Worm (Caenorhabditis elegans) whole organism, L2 larva: Measurements from ENCODE around the gene B0244.5.

Experiments
- C34F6.9 ChIP-seq: fragments of 150-350 bp; optimal IDR thresholded peaks from 2 replicates; lab custom pipeline; 2014; ENCODE audit warnings: missing biosample characterization, missing genetic modification characterization
- F13H6.1 ChIP-seq: sonication (generic microtip); optimal IDR thresholded peaks from 2 replicates; lab custom pipeline; 2016; ENCODE audit warnings: missing genetic modification characterization, missing compliant biosample characterization
- R02D3.7 ChIP-seq: fragments of 150-350 bp; optimal IDR thresholded peaks from 2 replicates; lab custom pipeline; 2014; ENCODE audit warnings: missing biosample characterization, missing genetic modification characterization
- Y55F3AM.14 ChIP-seq: fragments of 200-800 bp; sonication (Bioruptor generic); optimal IDR thresholded peaks from 2 replicates; lab custom pipeline; 2018; ENCODE audit warnings: mild to moderate bottlenecking, missing genetic modification characterization, missing compliant biosample characterization
- aly-2 ChIP-seq: fragments of 150-350 bp; optimal IDR thresholded peaks from 2 replicates; lab custom pipeline; 2014; ENCODE audit warnings: missing biosample characterization, missing genetic modification characterization
- ama-1 ChIP-seq: fragments of 150-350 bp; optimal IDR thresholded peaks from 2 replicates; lab custom pipeline; 2018; ENCODE audit warnings: inconsistent platforms
- blmp-1 ChIP-seq: sonication (generic microtip); optimal IDR thresholded peaks from 2 replicates; lab custom pipeline; 2017; ENCODE audit warnings: missing genetic modification characterization, mild to moderate bottlenecking, missing compliant biosample characterization, antibody characterized with exemption, moderate library complexity; ENCODE audit not compliant: insufficient read depth
- ceh-82 ChIP-seq: fragments of 150-350 bp; optimal IDR thresholded peaks from 2 replicates; lab custom pipeline; 2014; ENCODE audit warnings: missing biosample characterization, missing genetic modification characterization
- crh-2 ChIP-seq: sonication (generic microtip); optimal IDR thresholded peaks from 2 replicates; lab custom pipeline; 2017; ENCODE audit warnings: missing biosample characterization, missing genetic modification characterization
- dmd-4 ChIP-seq: sonication (generic microtip); optimal IDR thresholded peaks from 2 replicates; lab custom pipeline; 2017; ENCODE audit warnings: missing biosample characterization, missing genetic modification characterization
- egl-27 ChIP-seq: sonication (generic microtip); optimal IDR thresholded peaks from 3 replicates; lab custom pipeline; 2017; ENCODE audit warnings: missing biosample characterization, missing genetic modification reagents, missing genetic modification characterization
- elt-1 ChIP-seq: fragments of 150-350 bp; optimal IDR thresholded peaks from 2 replicates; lab custom pipeline; 2014; ENCODE audit warnings: missing biosample characterization, missing genetic modification characterization
- gmeb-1 ChIP-seq: fragments of 150-350 bp; optimal IDR thresholded peaks from 2 replicates; lab custom pipeline; 2014; ENCODE audit warnings: missing biosample characterization, missing genetic modification characterization
- lin-13 ChIP-seq: fragments of 150-350 bp; optimal IDR thresholded peaks from 2 replicates; lab custom pipeline; 2014; ENCODE audit warnings: missing biosample characterization, missing genetic modification reagents, missing genetic modification characterization
- lin-39 ChIP-seq: fragments of 150-350 bp; optimal IDR thresholded peaks from 2 replicates; lab custom pipeline; 2014; ENCODE audit warnings: missing biosample characterization, missing genetic modification reagents, missing genetic modification characterization
- lsy-2 ChIP-seq, 2 experiments: fragments of 150-350 bp in 1 of 2; sonication (generic microtip) in 1 of 2; optimal IDR thresholded peaks; 2 replicates each; lab custom pipeline; 2014 to 2017; ENCODE audit warnings: missing biosample characterization in 2 of 2, missing genetic modification characterization in 2 of 2
- mab-5 ChIP-seq: fragments of 150-350 bp; optimal IDR thresholded peaks from 2 replicates; lab custom pipeline; 2014; ENCODE audit warnings: missing biosample characterization, missing genetic modification characterization
- mbf-1 ChIP-seq: sonication (generic microtip); optimal IDR thresholded peaks from 2 replicates; lab custom pipeline; 2017; ENCODE audit warnings: missing biosample characterization, missing genetic modification characterization
- mdl-1 ChIP-seq, 2 experiments: fragments of 150-350 bp in 1 of 2; sonication (generic microtip) in 1 of 2; optimal IDR thresholded peaks; 2 replicates each; lab custom pipeline; 2017; ENCODE audit warnings: missing biosample characterization in 2 of 2, missing genetic modification characterization in 2 of 2
- nhr-10 ChIP-seq: sonication (generic microtip); optimal IDR thresholded peaks from 2 replicates; lab custom pipeline; 2017; ENCODE audit warnings: missing biosample characterization, missing genetic modification characterization
- nhr-12 ChIP-seq: fragments of 150-350 bp; optimal IDR thresholded peaks from 2 replicates; lab custom pipeline; 2014; ENCODE audit warnings: missing biosample characterization, missing genetic modification characterization
- nhr-21 ChIP-seq: fragments of 150-350 bp; optimal IDR thresholded peaks from 2 replicates; lab custom pipeline; 2014; ENCODE audit warnings: missing biosample characterization, missing genetic modification characterization
- nhr-23 ChIP-seq: fragments of 150-350 bp; optimal IDR thresholded peaks from 2 replicates; lab custom pipeline; 2014; ENCODE audit warnings: missing biosample characterization, missing genetic modification reagents, missing genetic modification characterization
- nhr-237 ChIP-seq: fragments of 150-350 bp; optimal IDR thresholded peaks from 2 replicates; lab custom pipeline; 2014; ENCODE audit warnings: missing biosample characterization, missing genetic modification characterization
- nhr-25 ChIP-seq: fragments of 150-350 bp; sonication (generic microtip); optimal IDR thresholded peaks from 3 replicates; lab custom pipeline; 2014; ENCODE audit warnings: missing biosample characterization, missing genetic modification characterization
- nhr-6 ChIP-seq: fragments of 150-350 bp; optimal IDR thresholded peaks from 2 replicates; lab custom pipeline; 2014; ENCODE audit warnings: missing biosample characterization, missing genetic modification characterization
- peb-1 ChIP-seq: fragments of 150-350 bp; optimal IDR thresholded peaks from 2 replicates; lab custom pipeline; 2014; ENCODE audit warnings: missing biosample characterization, missing genetic modification characterization
- sem-4 ChIP-seq: fragments of 150-350 bp; optimal IDR thresholded peaks from 2 replicates; lab custom pipeline; 2014; ENCODE audit warnings: missing biosample characterization, missing genetic modification reagents, missing genetic modification characterization
- skn-1 ChIP-seq: sonication (generic microtip); optimal IDR thresholded peaks from 2 replicates; lab custom pipeline; 2017; ENCODE audit warnings: missing biosample characterization, missing genetic modification characterization
- sma-3 ChIP-seq: sonication (generic microtip); optimal IDR thresholded peaks from 2 replicates; lab custom pipeline; 2016; ENCODE audit warnings: missing genetic modification reagents, missing genetic modification characterization, missing compliant biosample characterization
- sma-9 ChIP-seq, 2 experiments: fragments of 150-350 bp in 1 of 2; sonication (generic microtip) in 1 of 2; optimal IDR thresholded peaks; 2 replicates each; lab custom pipeline; 2014 to 2016; ENCODE audit warnings: missing genetic modification characterization in 2 of 2, mild to moderate bottlenecking in 1 of 2, missing biosample characterization in 1 of 2, missing compliant biosample characterization in 1 of 2, missing genetic modification reagents in 1 of 2, moderate library complexity in 1 of 2
- snpc-4 ChIP-seq: fragments of 150-350 bp; optimal IDR thresholded peaks from 2 replicates; lab custom pipeline; 2014; ENCODE audit warnings: missing biosample characterization, missing genetic modification characterization
- unc-55 ChIP-seq: fragments of 150-350 bp; sonication (generic microtip); optimal IDR thresholded peaks from 3 replicates; lab custom pipeline; 2014; ENCODE audit warnings: missing biosample characterization, missing genetic modification reagents, missing genetic modification characterization
- unc-62 ChIP-seq: fragments of 150-350 bp; optimal IDR thresholded peaks from 2 replicates; lab custom pipeline; 2014; ENCODE audit warnings: missing biosample characterization, missing genetic modification reagents, missing genetic modification characterization
- zag-1 ChIP-seq: fragments of 150-350 bp; optimal IDR thresholded peaks from 2 replicates; lab custom pipeline; 2014; ENCODE audit warnings: missing biosample characterization, missing genetic modification characterization
- ztf-11 ChIP-seq: sonication (generic microtip); optimal IDR thresholded peaks from 2 replicates; lab custom pipeline; 2017; ENCODE audit warnings: missing biosample characterization, missing genetic modification characterization

The B0244.5 gene

ce11 chrIII:5760721-5761120, 16.0 kb downstream of the B0244.5 start:
- TF ChIP-seq sem-4 (peak; percentile 36), C34F6.9 (peak; percentile 2), peb-1 (tag; lab: Kevin White, UChicago) (no peak), unc-62 (GFP tag; lab: Kevin White, UChicago) (no peak), unc-55 (GFP tag; lab: Kevin White, UChicago) (peak; percentile 32), F13H6.1 (tag; lab: Kevin White, UChicago) (no peak)

- TF ChIP-seq lin-39 (tag; lab: Kevin White, UChicago) (no peak), sma-3 (GFP tag; lab: Kevin White, UChicago) (peak; percentile 2), zag-1 (no peak)
Measured at ce11 chrIII:5761886-5762285, 17.2 kb downstream of the B0244.5 start.

ce11 chrIII:5763988-5764387, 19.3 kb downstream of the B0244.5 start:
- TF ChIP-seq sma-9 (GFP tag; optimal IDR thresholded peaks at IDR 0.05; lab: Kevin White, UChicago) (peak; percentile 14), sma-9 (tag; optimal IDR thresholded peaks at IDR 0.05; lab: Kevin White, UChicago) (no peak), mbf-1 (tag; lab: Kevin White, UChicago) (no peak), C34F6.9 (peak; percentile 1), peb-1 (tag; lab: Kevin White, UChicago) (no peak), unc-55 (GFP tag; lab: Kevin White, UChicago) (peak; percentile 49), lsy-2 (tag; optimal IDR thresholded peaks at IDR 0.05; lab: Kevin White, UChicago) (peak in 1 of 2 experiments; percentile 32), crh-2 (tag; lab: Kevin White, UChicago) (no peak), nhr-21 (tag; lab: Kevin White, UChicago) (peak; percentile 22)
- TF ChIP-seq, all 48 proteins: peak for 5

- no peak for TF ChIP-seq nhr-10 (tag; lab: Kevin White, UChicago)
- TF ChIP-seq sma-9 (GFP tag; optimal IDR thresholded peaks at IDR 0.05; lab: Kevin White, UChicago): peak; percentile 25
- no peak for TF ChIP-seq sma-9 (tag; optimal IDR thresholded peaks at IDR 0.05; lab: Kevin White, UChicago)
- peak; percentile 21 for TF ChIP-seq F13H6.1 (tag; lab: Kevin White, UChicago)
- TF ChIP-seq sma-3 (GFP tag; lab: Kevin White, UChicago): peak; percentile 12
- TF ChIP-seq, all 48 proteins: peak for 3
Measured at ce11 chrIII:5769726-5770235, 25.1 kb downstream of the B0244.5 start, which contains the start of gene cutl-23. Gene cutl-23 (plus strand): TSS chrIII:5770185.

ce11 chrIII:5782080-5782479, 37.4 kb downstream of the B0244.5 start:
- TF ChIP-seq nhr-10 (tag; lab: Kevin White, UChicago) (no peak), ama-1 (lab: Kevin White, UChicago) (no peak), peb-1 (tag; lab: Kevin White, UChicago) (no peak), nhr-6 (tag; lab: Kevin White, UChicago) (no peak), nhr-23 (tag; lab: Kevin White, UChicago) (no peak), snpc-4 (tag; lab: Kevin White, UChicago) (no peak), nhr-21 (tag; lab: Kevin White, UChicago) (no peak), Y55F3AM.14 (GFP tag; lab: Kevin White, UChicago) (no peak), gmeb-1 (tag; lab: Kevin White, UChicago) (no peak), sma-9 (GFP tag; optimal IDR thresholded peaks at IDR 0.05; lab: Kevin White, UChicago) (no peak), sma-9 (tag; optimal IDR thresholded peaks at IDR 0.05; lab: Kevin White, UChicago) (no peak)

- TF ChIP-seq egl-27: peak; percentile 27
- TF ChIP-seq nhr-12: no peak
- TF ChIP-seq nhr-6 (tag; lab: Kevin White, UChicago): no peak
- no peak for TF ChIP-seq lin-39 (tag; lab: Kevin White, UChicago)
- peak; percentile 35 for TF ChIP-seq R02D3.7 (tag; lab: Kevin White, UChicago)
- TF ChIP-seq ztf-11 (tag; lab: Kevin White, UChicago): no peak
- peak; percentile 58 for TF ChIP-seq sem-4
- peak; percentile 63 for TF ChIP-seq crh-2 (tag; lab: Kevin White, UChicago)
- TF ChIP-seq mab-5 (tag; lab: Kevin White, UChicago): peak; percentile 33
- TF ChIP-seq mdl-1 (tag; optimal IDR thresholded peaks at IDR 0.05; lab: Kevin White, UChicago): no peak
- no peak for TF ChIP-seq nhr-23 (tag; lab: Kevin White, UChicago)
- TF ChIP-seq skn-1 (tag; lab: Kevin White, UChicago): no peak
- peak; percentile 81 to 83 for TF ChIP-seq lsy-2 (tag; optimal IDR thresholded peaks at IDR 0.05; lab: Kevin White, UChicago)
- TF ChIP-seq nhr-237: no peak
- peak; percentile 23 for TF ChIP-seq zag-1
- TF ChIP-seq C34F6.9: peak; percentile 84
- TF ChIP-seq unc-55 (GFP tag; lab: Kevin White, UChicago): peak; percentile 82
- TF ChIP-seq lin-13 (GFP tag; lab: Kevin White, UChicago): peak; percentile 67
- no peak for TF ChIP-seq aly-2 (tag; lab: Kevin White, UChicago)
- TF ChIP-seq ama-1 (lab: Kevin White, UChicago): no peak
- TF ChIP-seq ceh-82 (tag; lab: Kevin White, UChicago): peak; percentile 7
- TF ChIP-seq sma-9 (GFP tag; optimal IDR thresholded peaks at IDR 0.05; lab: Kevin White, UChicago): peak; percentile 81
- TF ChIP-seq sma-9 (tag; optimal IDR thresholded peaks at IDR 0.05; lab: Kevin White, UChicago): no peak
- TF ChIP-seq blmp-1 (tag; lab: Kevin White, UChicago): peak; percentile 19
- TF ChIP-seq elt-1 (tag; lab: Kevin White, UChicago): no peak
- TF ChIP-seq dmd-4 (tag; lab: Kevin White, UChicago): no peak
- peak; percentile 84 for TF ChIP-seq gmeb-1 (tag; lab: Kevin White, UChicago)
- TF ChIP-seq nhr-10 (tag; lab: Kevin White, UChicago): no peak
- TF ChIP-seq nhr-25: peak; percentile 76
Measured at ce11 chrIII:5785273-5785929, 40.7 kb downstream of the B0244.5 start, which contains the start of gene Y37B11A.3. Gene Y37B11A.3 (minus strand): TSS chrIII:5785323.
